Fruit fly (Drosophila melanogaster) whole organism, adult: ENCODE data around the gene nkt.

Source experiments
- CG11617 ChIP-seq: fragments of 200-800 bp; sonication (Bioruptor generic); optimal IDR thresholded peaks from 2 replicates; lab custom pipeline; 2017; ENCODE audit warnings: mild to moderate bottlenecking, missing biosample characterization, missing genetic modification reagents, missing genetic modification characterization
- CG12768 ChIP-seq: fragments of 200-800 bp; sonication (Bioruptor generic); optimal IDR thresholded peaks from 2 replicates; lab custom pipeline; 2017; ENCODE audit warnings: missing biosample characterization, missing genetic modification characterization, mild to moderate bottlenecking, moderate library complexity, missing genetic modification reagents
- CG14711 ChIP-seq: fragments of 200-800 bp; sonication (Bioruptor generic); optimal IDR thresholded peaks from 2 replicates; lab custom pipeline; 2018; ENCODE audit warnings: missing biosample characterization, mild to moderate bottlenecking, missing genetic modification characterization, moderate library complexity
- CG1620 ChIP-seq: fragments of 200-800 bp; sonication (Bioruptor generic); optimal IDR thresholded peaks from 2 replicates; lab custom pipeline; 2016; ENCODE audit warnings: missing biosample characterization, missing genetic modification characterization
- CG33017 ChIP-seq: fragments of 200-800 bp; sonication (Bioruptor generic); optimal IDR thresholded peaks from 2 replicates; lab custom pipeline; 2018; ENCODE audit warnings: missing biosample characterization, mild to moderate bottlenecking, missing genetic modification characterization, moderate library complexity
- CG5204 ChIP-seq: fragments of 200-800 bp; sonication (Bioruptor generic); optimal IDR thresholded peaks from 2 replicates; lab custom pipeline; 2016; ENCODE audit warnings: missing biosample characterization, missing genetic modification characterization
- CG7045 ChIP-seq: fragments of 200-800 bp; sonication (Bioruptor generic); optimal IDR thresholded peaks from 2 replicates; lab custom pipeline; 2017; ENCODE audit warnings: missing biosample characterization, mild to moderate bottlenecking, missing genetic modification characterization
- CG7101 ChIP-seq: fragments of 200-800 bp; sonication (Bioruptor generic); optimal IDR thresholded peaks from 2 replicates; lab custom pipeline; 2018; ENCODE audit warnings: missing biosample characterization, mild to moderate bottlenecking, missing genetic modification characterization, moderate library complexity
- Clk ChIP-seq: fragments of 200-800 bp; sonication (Bioruptor generic); optimal IDR thresholded peaks from 2 replicates; lab custom pipeline; 2017; ENCODE audit warnings: missing biosample characterization, missing genetic modification characterization
- Crg-1 ChIP-seq: fragments of 200-800 bp; sonication (Bioruptor generic); optimal IDR thresholded peaks from 2 replicates; lab custom pipeline; 2016; ENCODE audit warnings: missing biosample characterization, missing genetic modification characterization
- Hr96 ChIP-seq: fragments of 200-800 bp; sonication (Bioruptor generic); optimal IDR thresholded peaks from 2 replicates; lab custom pipeline; 2016; ENCODE audit warnings: missing biosample characterization, missing genetic modification characterization
- Mnt ChIP-seq: fragments of 200-800 bp; sonication (Bioruptor generic); optimal IDR thresholded peaks from 2 replicates; lab custom pipeline; 2016; ENCODE audit warnings: missing biosample characterization, mild to moderate bottlenecking, missing genetic modification characterization
- bab1 ChIP-seq: fragments of 200-800 bp; sonication (Bioruptor generic); optimal IDR thresholded peaks from 3 replicates; lab custom pipeline; 2019; ENCODE audit warnings: missing biosample characterization, mild to moderate bottlenecking, missing genetic modification characterization, moderate library complexity
- cic ChIP-seq: fragments of 200-800 bp; sonication (Bioruptor generic); optimal IDR thresholded peaks from 2 replicates; lab custom pipeline; 2017; ENCODE audit warnings: missing biosample characterization, mild to moderate bottlenecking, missing genetic modification characterization, moderate library complexity
- cnc ChIP-seq, 2 experiments: fragments of >200 bp; optimal IDR thresholded peaks; 2 replicates each; lab custom pipeline; 2017
- kay ChIP-seq: fragments of 200-800 bp; sonication (Bioruptor generic); peaks from one replicate; lab custom pipeline; 2016; ENCODE audit warnings: missing biosample characterization, missing genetic modification characterization, borderline replicate concordance
- ovo ChIP-seq: fragments of 200-800 bp; sonication (Bioruptor generic); optimal IDR thresholded peaks from 2 replicates; lab custom pipeline; 2016; ENCODE audit warnings: missing biosample characterization, missing genetic modification characterization
- pad ChIP-seq: fragments of 200-800 bp; sonication (Bioruptor generic); optimal IDR thresholded peaks from 3 replicates; lab custom pipeline; 2017; ENCODE audit warnings: missing biosample characterization, missing genetic modification characterization, mild to moderate bottlenecking, moderate library complexity, missing genetic modification reagents
- tj ChIP-seq: fragments of 200-800 bp; sonication (Bioruptor generic); optimal IDR thresholded peaks from 3 replicates; lab custom pipeline; 2017; ENCODE audit warnings: missing biosample characterization, mild to moderate bottlenecking, missing genetic modification characterization, moderate library complexity
- toe ChIP-seq: fragments of 200-800 bp; sonication (Bioruptor generic); optimal IDR thresholded peaks from 2 replicates; lab custom pipeline; 2016; ENCODE audit warnings: missing biosample characterization, missing genetic modification characterization

The nkt gene

dm6 chr3L:11182994-11183393 lies 18.2 kb upstream of the nkt start:
- TF ChIP-seq pad (GFP tag; lab: Kevin White, UChicago) (no peak), CG5204 (GFP tag; lab: Kevin White, UChicago) (no peak), Hr96 (GFP tag; lab: Kevin White, UChicago) (no peak)

DNA sequence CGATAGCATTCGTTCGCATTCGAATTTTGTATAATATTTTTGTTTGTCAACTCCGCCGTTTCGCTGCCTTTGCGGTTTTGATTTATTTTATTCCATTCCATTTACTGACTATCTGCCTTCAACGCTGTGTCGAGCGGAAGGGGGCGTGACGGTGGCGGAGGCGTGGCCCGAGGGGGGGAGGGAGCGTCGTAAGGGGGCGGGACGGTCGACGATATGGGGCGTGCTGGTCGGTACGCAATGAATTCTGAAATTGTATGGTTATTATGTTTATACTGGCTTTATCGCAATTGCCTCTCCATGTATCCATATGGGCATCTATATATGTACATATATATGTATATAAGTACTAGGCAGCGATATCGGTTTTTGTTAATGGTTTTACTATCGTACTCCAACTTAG lies 17.2 kb upstream of the nkt start:
- TF ChIP-seq tj (GFP tag; lab: Kevin White, UChicago), result peak; percentile 74
- no peak for TF ChIP-seq CG12768 (GFP tag; lab: Kevin White, UChicago)
- no peak for TF ChIP-seq cic
- TF ChIP-seq Clk, result no peak
- no peak for TF ChIP-seq ovo

DNA sequence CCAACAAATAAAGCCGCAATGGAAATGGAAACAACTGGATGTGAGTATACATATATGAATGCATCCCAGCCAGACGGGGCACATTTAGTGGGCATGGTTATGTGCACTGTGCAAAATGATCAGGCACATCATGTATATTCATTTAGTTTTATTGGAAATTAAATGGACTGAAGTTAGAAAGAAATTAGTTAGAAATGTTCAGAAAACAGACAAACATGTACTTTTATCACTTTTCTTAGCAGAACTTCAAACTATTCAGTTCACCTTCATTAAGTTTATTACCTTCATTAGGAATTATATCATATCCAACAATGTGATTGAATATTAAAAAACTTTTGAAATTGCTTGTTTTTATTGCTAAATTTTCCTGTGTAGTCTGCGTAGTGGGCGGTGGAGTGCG lies 14.4 kb upstream of the nkt start:
- TF ChIP-seq bab1 (GFP tag; lab: Kevin White, UChicago), result no peak

DNA sequence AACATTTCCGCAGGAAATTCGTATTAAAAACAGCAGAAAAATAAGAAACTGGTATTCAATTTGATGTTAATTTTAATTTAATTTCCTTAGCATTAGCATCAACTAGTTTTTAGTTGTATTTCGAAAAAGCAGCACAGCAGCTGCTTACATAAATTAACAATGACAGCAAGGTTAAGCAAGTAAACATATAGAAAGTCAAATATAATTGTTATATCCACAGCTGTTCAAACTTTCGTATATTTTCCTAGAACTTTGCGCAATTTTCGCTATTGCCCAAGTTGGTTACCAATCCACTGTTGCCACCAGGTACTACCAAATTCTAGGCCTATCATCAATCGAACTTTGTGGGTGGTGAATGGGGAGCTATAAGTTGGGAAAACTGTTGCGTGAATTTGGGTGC lies 11.1 kb upstream of the nkt start:
- TF ChIP-seq cnc (optimal IDR thresholded peaks at IDR 0.05; lab: Kevin White, UChicago) (no peak), toe (GFP tag; lab: Kevin White, UChicago) (no peak), CG7101 (no peak), Clk (no peak), CG12768 (GFP tag; lab: Kevin White, UChicago) (no peak), CG1620 (no peak), CG5204 (GFP tag; lab: Kevin White, UChicago) (no peak), tj (GFP tag; lab: Kevin White, UChicago) (no peak), kay (GFP tag; lab: Kevin White, UChicago) (no peak), ovo (no peak), Hr96 (GFP tag; lab: Kevin White, UChicago) (no peak)

DNA sequence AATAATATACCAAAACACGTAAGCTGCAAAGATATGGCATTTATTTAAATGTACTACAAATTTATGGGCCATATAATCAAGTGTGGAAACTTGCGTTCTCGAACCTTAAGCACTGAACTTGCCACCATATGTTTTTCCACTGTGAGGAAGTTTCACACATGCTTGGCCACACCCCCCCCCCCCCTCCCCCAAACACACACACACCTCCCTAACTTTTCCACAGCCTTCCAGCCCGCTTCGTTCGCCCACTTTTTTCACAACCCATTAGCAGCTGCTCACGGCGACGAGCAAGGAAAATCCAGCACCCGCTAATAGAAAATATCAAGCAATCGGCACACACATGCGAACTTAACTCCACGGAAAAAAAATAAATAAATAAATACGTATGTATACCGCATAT lies 5.9 kb upstream of the nkt start:
- TF ChIP-seq pad (GFP tag; lab: Kevin White, UChicago) (no peak), kay (GFP tag; lab: Kevin White, UChicago) (no peak), cic (no peak), toe (GFP tag; lab: Kevin White, UChicago) (no peak), CG33017 (tag; lab: Kevin White, UChicago) (no peak), tj (GFP tag; lab: Kevin White, UChicago) (no peak), Hr96 (GFP tag; lab: Kevin White, UChicago) (no peak), Clk (no peak), ovo (no peak), bab1 (GFP tag; lab: Kevin White, UChicago) (no peak), CG7101 (no peak), Mnt (no peak), CG11617 (GFP tag; lab: Kevin White, UChicago) (no peak), CG1620 (no peak), CG7045 (GFP tag; lab: Kevin White, UChicago) (no peak), cnc (optimal IDR thresholded peaks at IDR 0.05; lab: Kevin White, UChicago) (no peak), CG12768 (GFP tag; lab: Kevin White, UChicago) (no peak), CG5204 (GFP tag; lab: Kevin White, UChicago) (no peak)

- TF ChIP-seq CG11617 (GFP tag; lab: Kevin White, UChicago), result no peak
Measured at dm6 chr3L:11196860-11197259, 4.3 kb upstream of the nkt start.

- TF ChIP-seq CG14711 (tag; lab: Kevin White, UChicago), result peak; percentile 79
- TF ChIP-seq cnc (optimal IDR thresholded peaks at IDR 0.05; lab: Kevin White, UChicago), result no peak
- no peak for TF ChIP-seq CG1620
- peak; percentile 83 for TF ChIP-seq CG33017 (tag; lab: Kevin White, UChicago)
- TF ChIP-seq Crg-1 (GFP tag; lab: Kevin White, UChicago), result no peak
- peak; percentile 11 for TF ChIP-seq Clk
- peak; percentile 59 for TF ChIP-seq pad (GFP tag; lab: Kevin White, UChicago)
- peak; percentile 81 for TF ChIP-seq CG7101
- peak; percentile 27 for TF ChIP-seq CG5204 (GFP tag; lab: Kevin White, UChicago)
- TF ChIP-seq Mnt, result no peak
- TF ChIP-seq Hr96 (GFP tag; lab: Kevin White, UChicago), result no peak
- peak; percentile 71 for TF ChIP-seq CG11617 (GFP tag; lab: Kevin White, UChicago)
- peak; percentile 54 for TF ChIP-seq bab1 (GFP tag; lab: Kevin White, UChicago)
- TF ChIP-seq CG7045 (GFP tag; lab: Kevin White, UChicago), result peak; percentile 78
- TF ChIP-seq tj (GFP tag; lab: Kevin White, UChicago), result no peak
- TF ChIP-seq kay (GFP tag; lab: Kevin White, UChicago), result peak; percentile 19
Measured at dm6 chr3L:11197291-11198021, 3.7 kb upstream of the nkt start, which contains the start of gene GlcAT-P. Gene GlcAT-P (minus strand): TSS chr3L:11197536.

- TF ChIP-seq Mnt (no peak), CG11617 (GFP tag; lab: Kevin White, UChicago) (no peak), cnc (optimal IDR thresholded peaks at IDR 0.05; lab: Kevin White, UChicago) (no peak), CG5204 (GFP tag; lab: Kevin White, UChicago) (no peak), ovo (no peak)
Measured at dm6 chr3L:11198375-11198774, 2.8 kb upstream of the nkt start.
